Fruit fly (Drosophila melanogaster) whole organism, embryonic: ENCODE measurements around the gene shv.

ENCODE experiments used
- Ada2b ChIP-seq: fragments of 200-800 bp; sonication (Bioruptor generic); IDR thresholded peaks from 2 replicates; pipeline ENCODE4 v1.3.6; 2022; ENCODE audit warnings: missing biosample characterization, missing genetic modification characterization
- Aef1 ChIP-seq: fragments of 200-800 bp; sonication (Bioruptor generic); IDR thresholded peaks from 3 replicates; pipeline ENCODE4 v1.3.6; 2022; ENCODE audit warnings: missing biosample characterization, missing genetic modification characterization
- Bdp1 ChIP-seq: fragments of 200-800 bp; sonication (Bioruptor generic); optimal IDR thresholded peaks from 3 replicates; lab custom pipeline; 2016; ENCODE audit warnings: missing biosample characterization, missing genetic modification characterization
- Bteb2 ChIP-seq: fragments of 200-800 bp; sonication (Bioruptor generic); optimal IDR thresholded peaks from 2 replicates; lab custom pipeline; 2016; ENCODE audit warnings: missing biosample characterization, missing genetic modification characterization
- CG10209 ChIP-seq: fragments of 200-800 bp; sonication (Bioruptor generic); optimal IDR thresholded peaks from 3 replicates; lab custom pipeline; 2017; ENCODE audit warnings: missing biosample characterization, mild to moderate bottlenecking, missing genetic modification characterization, missing genetic modification reagents
- CG10462 ChIP-seq: fragments of 200-800 bp; sonication (Bioruptor generic); optimal IDR thresholded peaks from 2 replicates; lab custom pipeline; 2016; ENCODE audit warnings: missing biosample characterization, missing genetic modification characterization
- CG10565 ChIP-seq: fragments of 200-800 bp; sonication (Bioruptor generic); optimal IDR thresholded peaks from 3 replicates; lab custom pipeline; 2016; ENCODE audit warnings: missing biosample characterization, mild to moderate bottlenecking, missing genetic modification characterization
- CG11398 ChIP-seq: fragments of 200-800 bp; sonication (Bioruptor generic); optimal IDR thresholded peaks from 2 replicates; lab custom pipeline; 2016; ENCODE audit warnings: missing biosample characterization, missing genetic modification characterization
- CG11723 ChIP-seq: fragments of 200-800 bp; sonication (Bioruptor generic); optimal IDR thresholded peaks from 2 replicates; lab custom pipeline; 2017; ENCODE audit warnings: missing biosample characterization, mild to moderate bottlenecking, missing genetic modification characterization
- CG12942 ChIP-seq: fragments of 200-800 bp; sonication (Bioruptor generic); optimal IDR thresholded peaks from 3 replicates; lab custom pipeline; 2016; ENCODE audit warnings: missing biosample characterization, missing genetic modification characterization
- CG15011 ChIP-seq: fragments of 200-800 bp; sonication (Bioruptor generic); optimal IDR thresholded peaks from 3 replicates; lab custom pipeline; 2018; ENCODE audit warnings: missing biosample characterization, mild to moderate bottlenecking, missing genetic modification characterization
- CG17612 ChIP-seq: fragments of 200-800 bp; sonication (Bioruptor generic); IDR thresholded peaks from 2 replicates; pipeline ENCODE4 v1.3.6; 2022; ENCODE audit warnings: missing biosample characterization, missing genetic modification characterization
- CG2712 ChIP-seq: fragments of 200-800 bp; optimal IDR thresholded peaks from 3 replicates; lab custom pipeline; 2019; ENCODE audit warnings: missing biosample characterization, mild to moderate bottlenecking, missing genetic modification characterization, moderate library complexity
- CG33213 ChIP-seq: fragments of 200-800 bp; sonication (Bioruptor generic); optimal IDR thresholded peaks from 3 replicates; lab custom pipeline; 2016; ENCODE audit warnings: missing biosample characterization, missing genetic modification characterization
- CG42726 ChIP-seq: fragments of 200-800 bp; sonication (Bioruptor generic); IDR thresholded peaks from 2 replicates; pipeline ENCODE4 v1.3.6; 2022; ENCODE audit warnings: missing biosample characterization, missing genetic modification characterization; ENCODE audit not compliant: partially characterized antibody
- CG6272 ChIP-seq: fragments of 200-800 bp; sonication (Bioruptor generic); IDR thresholded peaks from 2 replicates; pipeline ENCODE4 v1.3.6; 2022; ENCODE audit warnings: missing biosample characterization, missing genetic modification characterization
- CG6689 ChIP-seq: fragments of 200-800 bp; sonication (Bioruptor generic); IDR thresholded peaks from 2 replicates; pipeline ENCODE4 v1.3.6; 2022; ENCODE audit warnings: missing biosample characterization, missing genetic modification characterization
- CG8089 ChIP-seq: fragments of 200-800 bp; sonication (Bioruptor generic); optimal IDR thresholded peaks from 3 replicates; lab custom pipeline; 2016; ENCODE audit warnings: missing biosample characterization, missing genetic modification characterization
- D ChIP-seq, 2 experiments: fragments of 200-800 bp in 1 of 2; fragments of >200 bp in 1 of 2; sonication (Bioruptor generic) in 1 of 2; optimal IDR thresholded peaks; 2 replicates in 1 of 2; 3 replicates in 1 of 2; lab custom pipeline; 2017; ENCODE audit warnings: mild to moderate bottlenecking in 1 of 2, missing biosample characterization in 1 of 2, missing genetic modification characterization in 1 of 2, missing genetic modification reagents in 1 of 2
- Eip74EF ChIP-seq, 2 experiments: fragments of 200-800 bp in 1 of 2; fragments of >200 bp in 1 of 2; sonication (Bioruptor generic) in 1 of 2; optimal IDR thresholded peaks; 2 replicates each; lab custom pipeline; 2017 to 2019; ENCODE audit warnings: missing biosample characterization in 2 of 2, missing genetic modification characterization in 2 of 2, mild to moderate bottlenecking in 1 of 2, moderate library complexity in 1 of 2
- Hmx ChIP-seq: fragments of 200-800 bp; sonication (Bioruptor generic); optimal IDR thresholded peaks from 2 replicates; lab custom pipeline; 2016; ENCODE audit warnings: missing biosample characterization, missing genetic modification characterization
- Jarid2 ChIP-seq: fragments of 200-800 bp; sonication (Bioruptor generic); optimal IDR thresholded peaks from 3 replicates; lab custom pipeline; 2017; ENCODE audit warnings: mild to moderate bottlenecking, missing biosample characterization, missing genetic modification reagents, missing genetic modification characterization
- MTF-1 ChIP-seq: fragments of 200-800 bp; sonication (Bioruptor generic); optimal IDR thresholded peaks from 2 replicates; lab custom pipeline; 2018; ENCODE audit warnings: missing biosample characterization, mild to moderate bottlenecking, missing genetic modification characterization, borderline replicate concordance
- Mrtf ChIP-seq: fragments of 200-800 bp; sonication (Bioruptor generic); IDR thresholded peaks from 3 replicates; pipeline ENCODE4 v1.3.6; 2022; ENCODE audit warnings: missing biosample characterization, missing genetic modification characterization
- Myb ChIP-seq: fragments of 200-800 bp; sonication (Bioruptor generic); optimal IDR thresholded peaks from 2 replicates; lab custom pipeline; 2016; ENCODE audit warnings: missing biosample characterization, missing genetic modification characterization
- NfI ChIP-seq: fragments of 200-800 bp; sonication (Bioruptor generic); optimal IDR thresholded peaks from 3 replicates; lab custom pipeline; 2018; ENCODE audit warnings: missing biosample characterization, mild to moderate bottlenecking, missing genetic modification characterization, moderate library complexity
- Pdp1 ChIP-seq, 2 experiments: fragments of 200-800 bp; sonication (Bioruptor generic); optimal IDR thresholded peaks; 3 replicates each; lab custom pipeline; 2016; ENCODE audit warnings: missing biosample characterization in 2 of 2, missing genetic modification characterization in 2 of 2, mild to moderate bottlenecking in 1 of 2, moderate library complexity in 1 of 2
- Sox100B ChIP-seq: fragments of 200-800 bp; sonication (Bioruptor generic); optimal IDR thresholded peaks from 3 replicates; lab custom pipeline; 2018; ENCODE audit warnings: missing biosample characterization, mild to moderate bottlenecking, missing genetic modification characterization
- Usf ChIP-seq: fragments of 200-800 bp; sonication (Bioruptor generic); optimal IDR thresholded peaks from 2 replicates; lab custom pipeline; 2017; ENCODE audit warnings: missing genotype, missing biosample characterization, missing genetic modification characterization
- Xbp1 ChIP-seq: fragments of 200-800 bp; sonication (Bioruptor generic); optimal IDR thresholded peaks from 3 replicates; lab custom pipeline; 2016; ENCODE audit warnings: missing biosample characterization, mild to moderate bottlenecking, missing genetic modification characterization
- bab2 ChIP-seq: fragments of 200-800 bp; sonication (Bioruptor generic); optimal IDR thresholded peaks from 2 replicates; lab custom pipeline; 2016; ENCODE audit warnings: missing biosample characterization, missing genetic modification characterization
- cg ChIP-seq: fragments of 200-800 bp; sonication (Bioruptor generic); optimal IDR thresholded peaks from 3 replicates; lab custom pipeline; 2019; ENCODE audit warnings: missing biosample characterization, mild to moderate bottlenecking, missing genetic modification characterization, moderate library complexity
- dati ChIP-seq: fragments of 200-800 bp; sonication (Bioruptor generic); IDR thresholded peaks from 2 replicates; pipeline ENCODE4 v1.3.6; 2022; ENCODE audit warnings: missing biosample characterization, missing genetic modification characterization
- en ChIP-seq: fragments of 200-800 bp; sonication (Bioruptor generic); optimal IDR thresholded peaks from 2 replicates; lab custom pipeline; 2016; ENCODE audit warnings: missing biosample characterization, missing genetic modification characterization
- esg ChIP-seq: fragments of 200-800 bp; sonication (Bioruptor generic); conservative IDR thresholded peaks from 2 replicates; pipeline ENCODE4 v1.3.6; 2022; ENCODE audit warnings: missing biosample characterization, missing genetic modification characterization
- fru ChIP-seq: fragments of >200 bp; optimal IDR thresholded peaks from 2 replicates; lab custom pipeline; 2017
- grau ChIP-seq: fragments of 200-800 bp; optimal IDR thresholded peaks from 3 replicates; lab custom pipeline; 2019; ENCODE audit warnings: missing biosample characterization, mild to moderate bottlenecking, missing genetic modification characterization, moderate library complexity
- gro ChIP-seq: fragments of 200-800 bp; sonication (Bioruptor generic); optimal IDR thresholded peaks from 2 replicates; lab custom pipeline; 2016; ENCODE audit warnings: missing biosample characterization, missing genetic modification characterization
- gsb ChIP-seq: fragments of 200-800 bp; sonication (Bioruptor generic); IDR thresholded peaks from 2 replicates; pipeline ENCODE4 v1.3.6; 2022; ENCODE audit warnings: missing biosample characterization, missing genetic modification characterization
- jing ChIP-seq: fragments of 200-800 bp; sonication (Bioruptor generic); optimal IDR thresholded peaks from 2 replicates; lab custom pipeline; 2018; ENCODE audit warnings: missing biosample characterization, mild to moderate bottlenecking, missing genetic modification characterization
- nmo ChIP-seq: fragments of 200-800 bp; sonication (Bioruptor generic); optimal IDR thresholded peaks from 2 replicates; lab custom pipeline; 2018; ENCODE audit warnings: missing biosample characterization, mild to moderate bottlenecking, missing genetic modification characterization, moderate library complexity
- psq ChIP-seq: fragments of 200-800 bp; sonication (Bioruptor generic); optimal IDR thresholded peaks from 2 replicates; lab custom pipeline; 2017; ENCODE audit warnings: missing biosample characterization, missing genetic modification characterization
- sd ChIP-seq: fragments of 200-800 bp; sonication (Bioruptor generic); optimal IDR thresholded peaks from 3 replicates; lab custom pipeline; 2018; ENCODE audit warnings: missing biosample characterization, mild to moderate bottlenecking, missing genetic modification characterization, moderate library complexity
- tap ChIP-seq: fragments of 200-800 bp; optimal IDR thresholded peaks from 3 replicates; lab custom pipeline; 2019; ENCODE audit warnings: missing biosample characterization, mild to moderate bottlenecking, missing genetic modification characterization, moderate library complexity
- tx ChIP-seq: fragments of 200-800 bp; sonication (Bioruptor generic); optimal IDR thresholded peaks from 2 replicates; lab custom pipeline; 2016; ENCODE audit warnings: missing biosample characterization, missing genetic modification characterization
- vfl ChIP-seq: fragments of 200-800 bp; sonication (Bioruptor generic); optimal IDR thresholded peaks from 2 replicates; lab custom pipeline; 2016; ENCODE audit warnings: missing biosample characterization, missing genetic modification characterization
- vvl ChIP-seq: fragments of 200-800 bp; sonication (Bioruptor generic); IDR thresholded peaks from 2 replicates; pipeline ENCODE4 v1.3.6; 2022; ENCODE audit warnings: missing biosample characterization, missing genetic modification characterization
- zen2 ChIP-seq: fragments of 200-800 bp; sonication (Bioruptor generic); IDR thresholded peaks from 3 replicates; pipeline ENCODE4 v1.3.6; 2022; ENCODE audit warnings: missing biosample characterization, missing genetic modification characterization; ENCODE audit not compliant: partially characterized antibody
- zfh1 ChIP-seq: fragments of 200-800 bp; sonication (Bioruptor generic); IDR thresholded peaks from 3 replicates; pipeline ENCODE4 v1.3.6; 2022; ENCODE audit warnings: missing biosample characterization, missing genetic modification characterization

The shv gene

DNA sequence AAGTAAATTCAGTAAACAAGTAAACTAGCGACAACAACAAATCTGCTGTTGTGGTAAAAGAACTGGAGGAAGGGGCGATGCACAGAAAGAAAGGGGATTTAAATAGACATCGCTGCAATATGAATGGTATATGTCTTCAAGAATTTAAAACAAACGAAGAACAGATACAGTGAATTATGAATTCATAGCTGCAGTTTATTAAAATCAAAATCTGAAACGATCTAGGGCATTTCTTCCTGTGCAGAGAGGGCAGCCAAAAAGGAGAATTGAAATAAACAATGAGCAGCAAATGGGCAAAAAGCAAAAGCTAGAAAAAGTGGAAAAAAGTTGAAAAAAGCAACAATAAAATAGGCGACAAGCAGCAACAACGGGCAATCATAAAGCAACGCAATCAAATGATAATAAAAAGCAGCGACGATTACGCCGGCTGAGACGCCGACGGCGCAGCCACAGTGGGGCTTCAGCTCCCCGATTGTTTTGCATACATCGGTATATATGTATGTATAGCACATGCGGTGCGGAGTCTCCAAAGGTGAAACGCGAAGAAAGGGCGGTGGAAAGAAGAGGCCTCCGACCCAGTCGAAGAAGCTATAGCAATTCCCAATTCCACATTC lies 15.9 kb downstream of the shv start (continued):
- peak in 1 of 2 experiments; percentile 65 for TF ChIP-seq Eip74EF (GFP tag; optimal IDR thresholded peaks at IDR 0.05; lab: Kevin White, UChicago)
- peak; percentile 87 for TF ChIP-seq vvl (GFP tag; lab: Robert Waterston, UW)
- peak; percentile 37 for TF ChIP-seq Jarid2
- TF ChIP-seq CG11398 (GFP tag; lab: Kevin White, UChicago): peak; percentile 58
- TF ChIP-seq Pdp1 (GFP tag; optimal IDR thresholded peaks at IDR 0.05; lab: Kevin White, UChicago): peak; percentile 67 to 69
- TF ChIP-seq CG42726: no peak
- TF ChIP-seq gro (GFP tag; lab: Kevin White, UChicago): peak; percentile 82
- peak; percentile 69 for TF ChIP-seq CG12942 (GFP tag; lab: Kevin White, UChicago)
- peak; percentile 72 for TF ChIP-seq Xbp1 (GFP tag; lab: Kevin White, UChicago)
- TF ChIP-seq CG10462 (GFP tag; lab: Kevin White, UChicago): peak; percentile 42
- peak; percentile 31; the same call in 1 of the 2 replicates for TF ChIP-seq gsb (GFP tag; lab: Robert Waterston, UW)
- TF ChIP-seq zfh1 (GFP tag; lab: Robert Waterston, UW): peak; percentile 72
- TF ChIP-seq en (GFP tag; lab: Kevin White, UChicago): peak; percentile 32
- TF ChIP-seq D (optimal IDR thresholded peaks at IDR 0.05; lab: Kevin White, UChicago): no peak
- peak; percentile 73 for TF ChIP-seq D (GFP tag; optimal IDR thresholded peaks at IDR 0.05; lab: Kevin White, UChicago)
- TF ChIP-seq Hmx (GFP tag; lab: Kevin White, UChicago): no peak
- TF ChIP-seq Aef1 (GFP tag; lab: Robert Waterston, UW): peak; percentile 42; the same call in 1 of the 3 replicates
- TF ChIP-seq tx: peak; percentile 23
- peak; percentile 56 for TF ChIP-seq tap (tag; lab: Kevin White, UChicago)
- peak; percentile 76 for TF ChIP-seq CG10209 (GFP tag; lab: Kevin White, UChicago)
- no peak for TF ChIP-seq Usf (GFP tag; lab: Kevin White, UChicago)
- peak; percentile 54 for TF ChIP-seq psq (GFP tag; lab: Kevin White, UChicago)
- TF ChIP-seq CG6272 (GFP tag; lab: Robert Waterston, UW): 0 out of 2 replicates have a peak, but pooled peaks have one; percentile 13
- TF ChIP-seq CG6689 (GFP tag; lab: Robert Waterston, UW): peak; percentile 72
- peak; percentile 79 for TF ChIP-seq NfI (GFP tag; lab: Kevin White, UChicago)
- 0 out of 3 replicates have a peak, but pooled peaks have one; percentile 42 for TF ChIP-seq Mrtf
- peak; percentile 67 for TF ChIP-seq dati
- TF ChIP-seq CG10565 (GFP tag; lab: Kevin White, UChicago): no peak
- peak; percentile 52; the same call in 1 of the 2 replicates for TF ChIP-seq Ada2b (GFP tag; lab: Robert Waterston, UW)
- peak; percentile 52 for TF ChIP-seq CG33213 (GFP tag; lab: Kevin White, UChicago)
- TF ChIP-seq fru: no peak
- peak; percentile 72 for TF ChIP-seq Sox100B (GFP tag; lab: Kevin White, UChicago)
- TF ChIP-seq grau (tag; lab: Kevin White, UChicago): peak; percentile 65
- TF ChIP-seq MTF-1 (GFP tag; lab: Kevin White, UChicago): peak; percentile 40
- TF ChIP-seq CG2712 (tag; lab: Kevin White, UChicago): peak; percentile 81
- TF ChIP-seq esg (GFP tag; lab: Robert Waterston, UW): peak; percentile 71
- TF ChIP-seq CG8089 (GFP tag; lab: Kevin White, UChicago): peak; percentile 62
- TF ChIP-seq Myb (GFP tag; lab: Kevin White, UChicago): peak; percentile 66
- peak; percentile 47 for TF ChIP-seq vfl (GFP tag; lab: Kevin White, UChicago)
- TF ChIP-seq CG11723 (GFP tag; lab: Kevin White, UChicago): peak; percentile 59
- TF ChIP-seq nmo: peak; percentile 79
- no peak for TF ChIP-seq zen2 (GFP tag; lab: Robert Waterston, UW)
- TF ChIP-seq CG17612 (GFP tag; lab: Robert Waterston, UW): peak; percentile 63
- TF ChIP-seq CG15011 (GFP tag; lab: Kevin White, UChicago): peak; percentile 35
- peak; percentile 34 for TF ChIP-seq jing
- peak; percentile 62 for TF ChIP-seq Bteb2 (GFP tag; lab: Kevin White, UChicago)
- peak; percentile 11 for TF ChIP-seq cg
- TF ChIP-seq bab2 (GFP tag; lab: Kevin White, UChicago): peak; percentile 69
- TF ChIP-seq Bdp1 (GFP tag; lab: Kevin White, UChicago): peak; percentile 59
- TF ChIP-seq sd (tag; lab: Kevin White, UChicago): peak; percentile 30
